Worm (Caenorhabditis elegans) whole organism, L2 larva: ENCODE data around the gene Y37H2A.7.

Experiments
- ZK546.5 ChIP-seq: sonication (generic microtip); optimal IDR thresholded peaks from 2 replicates; lab custom pipeline; 2017; ENCODE audit warnings: missing biosample characterization, missing genetic modification characterization
- fos-1 ChIP-seq: fragments of 150-350 bp; optimal IDR thresholded peaks from 2 replicates; lab custom pipeline; 2014; ENCODE audit warnings: missing biosample characterization, missing genetic modification characterization
- nhr-25 ChIP-seq: fragments of 150-350 bp; sonication (generic microtip); optimal IDR thresholded peaks from 3 replicates; lab custom pipeline; 2014; ENCODE audit warnings: missing biosample characterization, missing genetic modification characterization
- sma-9 ChIP-seq, 2 experiments: fragments of 150-350 bp in 1 of 2; sonication (generic microtip) in 1 of 2; optimal IDR thresholded peaks; 2 replicates each; lab custom pipeline; 2014 to 2016; ENCODE audit warnings: missing genetic modification characterization in 2 of 2, mild to moderate bottlenecking in 1 of 2, missing biosample characterization in 1 of 2, missing compliant biosample characterization in 1 of 2, missing genetic modification reagents in 1 of 2, moderate library complexity in 1 of 2
- snpc-4 ChIP-seq: fragments of 150-350 bp; optimal IDR thresholded peaks from 2 replicates; lab custom pipeline; 2014; ENCODE audit warnings: missing biosample characterization, missing genetic modification characterization

The Y37H2A.7 gene

ce11 chrV:18086174-18086661 lies 48.1 kb downstream of the Y37H2A.7 start, which contains the start of gene Y59A8B.12:
TSS of gene Y59A8B.12 (minus strand) at chrV:18086224.
- TF ChIP-seq nhr-25 = no peak
- TF ChIP-seq sma-9 (GFP tag; optimal IDR thresholded peaks at IDR 0.05; lab: Kevin White, UChicago) = no peak
- TF ChIP-seq sma-9 (tag; optimal IDR thresholded peaks at IDR 0.05; lab: Kevin White, UChicago) = no peak
- TF ChIP-seq snpc-4 (tag; lab: Kevin White, UChicago) = no peak

- TF ChIP-seq fos-1 (tag; lab: Kevin White, UChicago) (no peak), ZK546.5 (tag; lab: Kevin White, UChicago) (no peak)
These were observed 49.0 kb downstream of the Y37H2A.7 start, which contains the start of gene fbxa-106 for ce11 chrV:18085150-18085833. TSS of gene fbxa-106 (minus strand) at chrV:18085200.
